Worm (Caenorhabditis elegans) whole organism, mixed stage, embryonic: ENCODE results near the gene F54D10.9.

ENCODE experiments used
- ceh-43 ChIP-seq: fragments of 200-800 bp; sonication (Bioruptor generic); optimal IDR thresholded peaks from 2 replicates; lab custom pipeline; 2018; ENCODE audit warnings: mild to moderate bottlenecking, missing genetic modification characterization, moderate library complexity, missing compliant biosample characterization
- elt-1 ChIP-seq: sonication (generic microtip); optimal IDR thresholded peaks from 2 replicates; lab custom pipeline; 2017; ENCODE audit warnings: missing genetic modification characterization, mild to moderate bottlenecking, missing compliant biosample characterization, antibody characterized with exemption, moderate library complexity, borderline replicate concordance; ENCODE audit not compliant: insufficient read depth
- elt-3 ChIP-seq: fragments of 150-350 bp; optimal IDR thresholded peaks from 2 replicates; lab custom pipeline; 2014; ENCODE audit warnings: missing biosample characterization, missing genetic modification characterization
- lsy-2 ChIP-seq: fragments of 150-350 bp; optimal IDR thresholded peaks from 2 replicates; lab custom pipeline; 2014; ENCODE audit warnings: missing biosample characterization, missing genetic modification characterization
- nhr-237 ChIP-seq: fragments of 150-350 bp; optimal IDR thresholded peaks from 2 replicates; lab custom pipeline; 2014; ENCODE audit warnings: missing biosample characterization, missing genetic modification characterization
- nhr-28 ChIP-seq: fragments of 150-350 bp; optimal IDR thresholded peaks from 2 replicates; lab custom pipeline; 2014; ENCODE audit warnings: missing biosample characterization, missing genetic modification characterization
- pha-4 ChIP-seq: fragments of 150-350 bp; optimal IDR thresholded peaks from 2 replicates; lab custom pipeline; 2018; ENCODE audit warnings: missing biosample characterization, missing genetic modification reagents, missing genetic modification characterization
- sem-2 ChIP-seq: fragments of 200-800 bp; sonication (Bioruptor generic); optimal IDR thresholded peaks from 2 replicates; lab custom pipeline; 2018; ENCODE audit warnings: mild to moderate bottlenecking, missing genetic modification characterization, missing compliant biosample characterization
- snpc-4 ChIP-seq: fragments of 150-350 bp; optimal IDR thresholded peaks from 2 replicates; lab custom pipeline; 2014; ENCODE audit warnings: missing biosample characterization, missing genetic modification characterization
- unc-39 ChIP-seq: fragments of 150-350 bp; optimal IDR thresholded peaks from 2 replicates; lab custom pipeline; 2014; ENCODE audit warnings: missing biosample characterization, missing genetic modification characterization
- unc-62 ChIP-seq: fragments of 150-350 bp; optimal IDR thresholded peaks from 2 replicates; lab custom pipeline; 2014; ENCODE audit warnings: missing biosample characterization, missing genetic modification reagents, missing genetic modification characterization
- ztf-11 ChIP-seq: fragments of 150-350 bp; optimal IDR thresholded peaks from 2 replicates; lab custom pipeline; 2014; ENCODE audit warnings: missing biosample characterization, missing genetic modification characterization

DNA sequence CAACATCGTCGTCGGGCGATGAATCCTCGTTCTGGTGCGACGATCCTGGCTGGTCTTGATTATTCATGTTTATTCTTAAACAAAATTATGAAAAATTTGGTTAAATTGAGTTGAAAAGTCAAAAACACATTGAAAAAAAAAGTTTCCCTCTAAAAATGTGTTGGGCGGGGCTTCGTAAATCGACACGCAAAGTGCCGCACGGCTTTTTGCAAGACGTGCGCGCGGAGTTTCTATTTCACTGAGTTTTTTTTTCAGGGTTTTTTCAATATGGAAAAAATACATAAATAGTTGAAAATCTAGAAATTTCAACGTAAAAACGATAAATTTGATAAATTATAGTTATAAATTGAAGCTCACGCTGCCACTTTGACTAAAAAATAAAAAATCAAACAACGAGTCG lies 24.2 kb downstream of the F54D10.9 start, which contains the start of gene F54D10.5:
- TF ChIP-seq nhr-237, result peak; percentile 60
- TF ChIP-seq pha-4 (tag; lab: Kevin White, UChicago), result no peak
- no peak for TF ChIP-seq unc-62
- no peak for TF ChIP-seq nhr-28 (tag; lab: Kevin White, UChicago)
- TF ChIP-seq ztf-11 (tag; lab: Kevin White, UChicago), result no peak
- TF ChIP-seq elt-1 (tag; lab: Kevin White, UChicago), result no peak
- no peak for TF ChIP-seq unc-39 (tag; lab: Kevin White, UChicago)
- TF ChIP-seq sem-2, result no peak
- TF ChIP-seq snpc-4, result no peak
- TF ChIP-seq ceh-43 (GFP tag; lab: Kevin White, UChicago), result no peak
- no peak for TF ChIP-seq elt-3 (tag; lab: Kevin White, UChicago)
- TF ChIP-seq lsy-2 (tag; lab: Kevin White, UChicago), result peak; percentile 58
